Fruit fly (Drosophila melanogaster) whole organism, adult: Measurements from ENCODE around the gene CG17996.

Experiments used
- CG11617 ChIP-seq: fragments of 200-800 bp; sonication (Bioruptor generic); optimal IDR thresholded peaks from 2 replicates; lab custom pipeline; 2017; ENCODE audit warnings: mild to moderate bottlenecking, missing biosample characterization, missing genetic modification reagents, missing genetic modification characterization
- CG1620 ChIP-seq: fragments of 200-800 bp; sonication (Bioruptor generic); optimal IDR thresholded peaks from 2 replicates; lab custom pipeline; 2016; ENCODE audit warnings: missing biosample characterization, missing genetic modification characterization
- CG33017 ChIP-seq: fragments of 200-800 bp; sonication (Bioruptor generic); optimal IDR thresholded peaks from 2 replicates; lab custom pipeline; 2018; ENCODE audit warnings: missing biosample characterization, mild to moderate bottlenecking, missing genetic modification characterization, moderate library complexity
- CG5204 ChIP-seq: fragments of 200-800 bp; sonication (Bioruptor generic); optimal IDR thresholded peaks from 2 replicates; lab custom pipeline; 2016; ENCODE audit warnings: missing biosample characterization, missing genetic modification characterization
- CG7101 ChIP-seq: fragments of 200-800 bp; sonication (Bioruptor generic); optimal IDR thresholded peaks from 2 replicates; lab custom pipeline; 2018; ENCODE audit warnings: missing biosample characterization, mild to moderate bottlenecking, missing genetic modification characterization, moderate library complexity
- Crg-1 ChIP-seq: fragments of 200-800 bp; sonication (Bioruptor generic); optimal IDR thresholded peaks from 2 replicates; lab custom pipeline; 2016; ENCODE audit warnings: missing biosample characterization, missing genetic modification characterization
- cnc ChIP-seq, 2 experiments: fragments of >200 bp; optimal IDR thresholded peaks; 2 replicates each; lab custom pipeline; 2017
- ovo ChIP-seq: fragments of 200-800 bp; sonication (Bioruptor generic); optimal IDR thresholded peaks from 2 replicates; lab custom pipeline; 2016; ENCODE audit warnings: missing biosample characterization, missing genetic modification characterization
- tj ChIP-seq: fragments of 200-800 bp; sonication (Bioruptor generic); optimal IDR thresholded peaks from 3 replicates; lab custom pipeline; 2017; ENCODE audit warnings: missing biosample characterization, mild to moderate bottlenecking, missing genetic modification characterization, moderate library complexity
- toe ChIP-seq: fragments of 200-800 bp; sonication (Bioruptor generic); optimal IDR thresholded peaks from 2 replicates; lab custom pipeline; 2016; ENCODE audit warnings: missing biosample characterization, missing genetic modification characterization

DNA sequence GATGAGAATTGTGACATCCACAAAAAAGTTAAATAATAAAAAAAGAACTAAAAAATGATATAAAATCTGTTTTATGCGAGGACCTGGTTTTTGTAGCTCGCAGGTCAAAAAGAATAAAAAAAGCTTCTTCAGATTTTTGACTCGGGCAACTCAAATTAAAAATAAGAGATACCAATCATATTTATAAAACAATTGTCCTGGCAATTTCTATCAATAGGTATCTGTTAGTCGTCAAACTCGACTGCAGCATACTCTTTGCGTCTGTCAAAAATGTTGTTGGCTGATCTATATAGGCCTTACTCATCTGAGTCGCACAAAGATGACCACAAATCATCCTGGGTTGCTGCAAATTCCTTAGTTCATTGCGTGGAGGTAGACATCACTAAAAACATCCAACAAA, 8.2 kb downstream of the CG17996 start:
- TF ChIP-seq CG1620 (GFP tag; lab: Kevin White, UChicago) (no peak), toe (no peak), ovo (GFP tag; lab: Kevin White, UChicago) (no peak), cnc (optimal IDR thresholded peaks at IDR 0.05; lab: Kevin White, UChicago) (no peak), CG7101 (tag; lab: Kevin White, UChicago) (no peak), Crg-1 (no peak), tj (GFP tag; lab: Kevin White, UChicago) (no peak), CG11617 (no peak), CG33017 (tag; lab: Kevin White, UChicago) (no peak), CG5204 (GFP tag; lab: Kevin White, UChicago) (no peak)
